Worm (Caenorhabditis elegans) whole organism, L4 larva: Measurements from ENCODE around the gene F58F9.9.
A peak's percentile ranks its signal among the peaks of the same experiment; 100 is the strongest.

ENCODE experiments used
- F26F4.8 ChIP-seq: fragments of 200-800 bp; sonication (Bioruptor generic); conservative IDR thresholded peaks from 2 replicates; pipeline ENCODE4 v1.3.6; 2022; ENCODE audit warnings: missing genetic modification characterization, missing compliant biosample characterization
- F49E8.2 ChIP-seq: sonication (generic microtip); optimal IDR thresholded peaks from 2 replicates; lab custom pipeline; 2016; ENCODE audit warnings: missing compliant biosample characterization, mild to moderate bottlenecking, missing genetic modification characterization, borderline replicate concordance
- T26A8.4 ChIP-seq: fragments of 200-800 bp; sonication (Bioruptor generic); IDR thresholded peaks from 2 replicates; pipeline ENCODE4 v1.3.6; 2022; ENCODE audit warnings: missing genetic modification characterization, missing compliant biosample characterization
- Y105C5A.15 ChIP-seq: fragments of 200-800 bp; sonication (Bioruptor generic); IDR thresholded peaks from 2 replicates; pipeline ENCODE4 v1.3.6; 2022; ENCODE audit warnings: missing genetic modification characterization, missing compliant biosample characterization
- Y75B8A.6 ChIP-seq: fragments of 200-800 bp; sonication (Bioruptor generic); IDR thresholded peaks from 2 replicates; pipeline ENCODE4 v1.3.6; 2022; ENCODE audit warnings: missing genetic modification reagents, missing genetic modification characterization, missing compliant biosample characterization
- ZK337.2 ChIP-seq: fragments of 200-800 bp; sonication (Bioruptor generic); IDR thresholded peaks from 2 replicates; pipeline ENCODE4 v1.3.6; 2022; ENCODE audit warnings: missing genetic modification reagents, missing genetic modification characterization, missing compliant biosample characterization
- ama-1 ChIP-seq: fragments of 150-350 bp; optimal IDR thresholded peaks from 2 replicates; lab custom pipeline; 2014; ENCODE audit warnings: inconsistent platforms, mixed read lengths
- ceh-32 ChIP-seq: sonication (generic microtip); optimal IDR thresholded peaks from 2 replicates; lab custom pipeline; 2016; ENCODE audit warnings: mild to moderate bottlenecking, missing genetic modification characterization, missing compliant biosample characterization; ENCODE audit not compliant: poor library complexity
- ces-1 ChIP-seq: fragments of 150-350 bp; sonication (generic microtip); optimal IDR thresholded peaks from 4 replicates; lab custom pipeline; 2014; ENCODE audit warnings: missing biosample characterization, missing genetic modification reagents, missing genetic modification characterization
- daf-12 ChIP-seq: fragments of 150-350 bp; optimal IDR thresholded peaks from 2 replicates; lab custom pipeline; 2014; ENCODE audit warnings: missing biosample characterization, missing genetic modification reagents, missing genetic modification characterization
- daf-16 ChIP-seq, 3 experiments: sonication (generic microtip); optimal IDR thresholded peaks; 2 replicates each; lab custom pipeline; 2016 to 2017; ENCODE audit warnings: missing genetic modification characterization in 3 of 3, missing genetic modification reagents in 3 of 3, mild to moderate bottlenecking in 2 of 3, missing compliant biosample characterization in 2 of 3, missing biosample characterization in 1 of 3, moderate library complexity in 1 of 3
- dmd-6 ChIP-seq: fragments of 200-800 bp; sonication (Bioruptor generic); IDR thresholded peaks from 2 replicates; pipeline ENCODE4 v1.3.6; 2022; ENCODE audit warnings: missing genetic modification reagents, missing genetic modification characterization, missing compliant biosample characterization
- dmd-8 ChIP-seq: fragments of 200-800 bp; sonication (Bioruptor generic); IDR thresholded peaks from 2 replicates; pipeline ENCODE4 v1.3.6; 2022; ENCODE audit warnings: missing genetic modification characterization, missing compliant biosample characterization
- dve-1 ChIP-seq: sonication (generic microtip); optimal IDR thresholded peaks from 2 replicates; lab custom pipeline; 2017; ENCODE audit warnings: antibody characterized with exemption, mild to moderate bottlenecking, missing genetic modification characterization, missing compliant biosample characterization; ENCODE audit not compliant: insufficient read depth
- fkh-10 ChIP-seq: fragments of 150-350 bp; optimal IDR thresholded peaks from 2 replicates; lab custom pipeline; 2014; ENCODE audit warnings: missing biosample characterization, missing genetic modification reagents, missing genetic modification characterization
- gei-8 ChIP-seq: fragments of 200-800 bp; sonication (Bioruptor generic); optimal IDR thresholded peaks from 2 replicates; lab custom pipeline; 2018; ENCODE audit warnings: mild to moderate bottlenecking, missing genetic modification characterization, missing compliant biosample characterization
- hlh-11 ChIP-seq: fragments of 200-800 bp; sonication (Bioruptor generic); optimal IDR thresholded peaks from 2 replicates; lab custom pipeline; 2018; ENCODE audit warnings: mild to moderate bottlenecking, missing genetic modification characterization, missing compliant biosample characterization
- hlh-30 ChIP-seq: sonication (generic microtip); optimal IDR thresholded peaks from 2 replicates; lab custom pipeline; 2017; ENCODE audit warnings: antibody characterized with exemption, mild to moderate bottlenecking, missing genetic modification characterization, missing compliant biosample characterization; ENCODE audit not compliant: insufficient read depth
- lin-38 ChIP-seq: fragments of 200-800 bp; sonication (Bioruptor generic); IDR thresholded peaks from 2 replicates; pipeline ENCODE4 v1.3.6; 2022; ENCODE audit warnings: missing genetic modification reagents, missing genetic modification characterization, missing compliant biosample characterization
- lir-3 ChIP-seq: sonication (generic microtip); optimal IDR thresholded peaks from 2 replicates; lab custom pipeline; 2016; ENCODE audit warnings: mild to moderate bottlenecking, missing genetic modification characterization, missing compliant biosample characterization
- madf-9 ChIP-seq: fragments of 200-800 bp; sonication (Bioruptor generic); conservative IDR thresholded peaks from 2 replicates; pipeline ENCODE4 v1.3.6; 2022; ENCODE audit warnings: missing genetic modification reagents, missing genetic modification characterization, missing compliant biosample characterization
- nhr-10 ChIP-seq: fragments of 150-350 bp; optimal IDR thresholded peaks from 2 replicates; lab custom pipeline; 2014; ENCODE audit warnings: missing biosample characterization, missing genetic modification characterization
- nhr-25 ChIP-seq: sonication (generic microtip); optimal IDR thresholded peaks from 2 replicates; lab custom pipeline; 2017; ENCODE audit warnings: missing genetic modification characterization, mild to moderate bottlenecking, missing compliant biosample characterization, antibody characterized with exemption, moderate library complexity, borderline replicate concordance; ENCODE audit not compliant: insufficient read depth
- nhr-28 ChIP-seq: fragments of 150-350 bp; optimal IDR thresholded peaks from 2 replicates; lab custom pipeline; 2014; ENCODE audit warnings: missing biosample characterization, missing genetic modification characterization
- nhr-48 ChIP-seq: sonication (generic microtip); optimal IDR thresholded peaks from 2 replicates; lab custom pipeline; 2016; ENCODE audit warnings: mild to moderate bottlenecking, missing genetic modification characterization, missing compliant biosample characterization
- nhr-6 ChIP-seq: fragments of 150-350 bp; optimal IDR thresholded peaks from 2 replicates; lab custom pipeline; 2014; ENCODE audit warnings: missing biosample characterization, missing genetic modification characterization
- nhr-77 ChIP-seq: fragments of 150-350 bp; optimal IDR thresholded peaks from 2 replicates; lab custom pipeline; 2014; ENCODE audit warnings: missing biosample characterization, missing genetic modification characterization
- php-3 ChIP-seq: fragments of 200-800 bp; sonication (Bioruptor generic); IDR thresholded peaks from 2 replicates; pipeline ENCODE4 v1.3.6; 2022; ENCODE audit warnings: missing genetic modification reagents, missing genetic modification characterization, missing compliant biosample characterization
- pqm-1 ChIP-seq: sonication (generic microtip); optimal IDR thresholded peaks from 2 replicates; lab custom pipeline; 2017; ENCODE audit warnings: missing biosample characterization, missing genetic modification characterization
- rbr-2 ChIP-seq: sonication (generic microtip); optimal IDR thresholded peaks from 2 replicates; lab custom pipeline; 2016; ENCODE audit warnings: missing genotype, missing genetic modification characterization, missing compliant biosample characterization
- saeg-2 ChIP-seq: fragments of 200-800 bp; sonication (Bioruptor generic); IDR thresholded peaks from 2 replicates; pipeline ENCODE4 v1.3.6; 2022; ENCODE audit warnings: missing genetic modification reagents, missing genetic modification characterization, missing compliant biosample characterization
- set-16 ChIP-seq: fragments of 200-800 bp; sonication (Bioruptor generic); IDR thresholded peaks from 2 replicates; pipeline ENCODE4 v1.3.6; 2022; ENCODE audit warnings: missing genetic modification reagents, missing genetic modification characterization, missing compliant biosample characterization
- snpc-4 ChIP-seq: fragments of 150-350 bp; optimal IDR thresholded peaks from 2 replicates; lab custom pipeline; 2014; ENCODE audit warnings: missing biosample characterization, missing genetic modification characterization
- unc-39 ChIP-seq: sonication (generic microtip); optimal IDR thresholded peaks from 2 replicates; lab custom pipeline; 2017; ENCODE audit warnings: missing biosample characterization, missing genetic modification characterization
- unc-62 ChIP-seq, 3 experiments: fragments of 150-350 bp in 1 of 3; sonication (generic microtip); optimal IDR thresholded peaks in 2 of 3; peaks in 1 of 3; 1 replicate in 1 of 3; 2 replicates in 2 of 3; lab custom pipeline; 2014 to 2017; ENCODE audit warnings: missing biosample characterization in 3 of 3, missing genetic modification characterization in 3 of 3, missing genetic modification reagents in 3 of 3, missing genotype in 1 of 3
- zfp-2 ChIP-seq: sonication (generic microtip); optimal IDR thresholded peaks from 2 replicates; lab custom pipeline; 2016; ENCODE audit warnings: mild to moderate bottlenecking, missing genetic modification characterization, missing compliant biosample characterization
- zfp-3 ChIP-seq: fragments of 200-800 bp; sonication (Bioruptor generic); conservative IDR thresholded peaks from 2 replicates; pipeline ENCODE4 v1.3.6; 2022; ENCODE audit warnings: missing genetic modification reagents, missing genetic modification characterization, missing compliant biosample characterization
- zip-2 ChIP-seq: fragments of 150-350 bp; optimal IDR thresholded peaks from 2 replicates; lab custom pipeline; 2014; ENCODE audit warnings: missing biosample characterization, missing genetic modification characterization
- ztf-11 ChIP-seq: fragments of 150-350 bp; optimal IDR thresholded peaks from 2 replicates; lab custom pipeline; 2014; ENCODE audit warnings: missing biosample characterization, missing genetic modification characterization

F58F9.9 gene

DNA sequence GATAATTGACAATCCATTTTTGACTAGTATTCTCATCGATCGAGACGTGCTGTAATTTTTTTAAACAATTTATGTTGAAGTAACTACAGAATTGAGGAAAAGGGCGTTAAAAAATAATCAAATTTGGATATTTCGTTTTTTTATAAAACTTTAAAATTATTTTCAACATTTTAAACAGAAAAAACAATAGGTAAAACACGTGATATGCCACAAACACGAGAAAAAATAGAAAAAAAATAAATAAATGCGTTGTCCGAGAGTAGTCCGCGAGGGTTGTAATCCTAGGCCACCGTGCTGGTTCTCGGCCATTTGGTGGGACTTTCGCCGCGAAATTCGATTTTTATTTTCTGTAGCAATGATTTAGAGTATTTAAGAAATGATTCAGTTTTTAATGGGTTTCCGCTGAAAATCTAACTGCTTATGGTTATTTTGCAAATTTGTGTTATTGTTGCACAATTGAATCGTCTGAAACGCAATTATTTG is 33.8 kb upstream of the F58F9.9 start, which contains the start of gene C49A9.10 (continued):
- no peak for TF ChIP-seq Y75B8A.6 (GFP tag; lab: Robert Waterston, UW)
- TF ChIP-seq saeg-2, result no peak
- no peak for TF ChIP-seq ceh-32 (tag; lab: Kevin White, UChicago)
- no peak; the same call in 1 of the 2 replicates for TF ChIP-seq dmd-6 (GFP tag; lab: Robert Waterston, UW)
- no peak for TF ChIP-seq dmd-8 (GFP tag; lab: Robert Waterston, UW)
- TF ChIP-seq ama-1 (lab: Kevin White, UChicago), result no peak
- no peak for TF ChIP-seq T26A8.4 (GFP tag; lab: Robert Waterston, UW)
- TF ChIP-seq ztf-11 (tag; lab: Kevin White, UChicago), result no peak
- no peak for TF ChIP-seq pqm-1 (tag; lab: Kevin White, UChicago)
- no peak for TF ChIP-seq zfp-3 (GFP tag; lab: Robert Waterston, UW)
- TF ChIP-seq rbr-2 (tag; lab: Kevin White, UChicago), result peak; percentile 70
- TF ChIP-seq nhr-77, result peak; percentile 59
- no peak for TF ChIP-seq lir-3 (tag; lab: Kevin White, UChicago)
- peak; percentile 76; the same call in 1 of the 2 replicates for TF ChIP-seq lin-38
- TF ChIP-seq daf-12 (tag; lab: Kevin White, UChicago), result no peak
- no peak for TF ChIP-seq Y105C5A.15
- no peak for TF ChIP-seq zfp-2 (tag; lab: Kevin White, UChicago)
- no peak for TF ChIP-seq snpc-4 (tag; lab: Kevin White, UChicago)
- peak; percentile 52 for TF ChIP-seq nhr-48
- peak; percentile 94 for TF ChIP-seq ZK337.2
- no peak for TF ChIP-seq madf-9
- TF ChIP-seq php-3 (GFP tag; lab: Robert Waterston, UW), result no peak
- no peak for TF ChIP-seq unc-39 (tag; lab: Kevin White, UChicago)
- TF ChIP-seq set-16, result no peak

DNA sequence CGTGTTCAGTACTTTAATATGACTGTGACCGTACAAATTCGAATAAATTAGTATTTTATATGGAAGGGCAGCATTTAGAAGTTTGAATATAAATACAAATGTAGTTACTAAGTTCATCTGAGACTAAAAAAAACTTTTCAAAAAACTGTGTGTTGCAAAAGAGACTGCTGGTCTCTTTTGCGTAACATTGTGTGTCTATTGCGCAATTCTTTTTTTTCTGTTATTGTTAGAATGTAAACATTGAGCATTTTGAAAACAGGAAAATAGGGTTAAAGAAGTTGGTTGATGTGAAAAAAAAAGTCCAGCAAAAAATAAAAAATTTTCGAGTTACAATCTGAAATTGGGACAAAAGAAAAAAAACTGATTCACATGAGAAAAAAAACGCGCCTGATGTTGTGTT is 30.8 kb upstream of the F58F9.9 start:
- TF ChIP-seq daf-12 (tag; lab: Kevin White, UChicago) (no peak), unc-62 (GFP tag; optimal IDR thresholded peaks at IDR 0.05 in 1 of 2; lab: Kevin White, UChicago) (peak in 1 of 2 experiments; percentile 3), unc-62 (tag; optimal IDR thresholded peaks at IDR 0.05; lab: Kevin White, UChicago) (no peak), Y105C5A.15 (no peak), ces-1 (GFP tag; lab: Kevin White, UChicago) (no peak), fkh-10 (GFP tag; lab: Kevin White, UChicago) (no peak), gei-8 (GFP tag; lab: Kevin White, UChicago) (no peak), zip-2 (tag; lab: Kevin White, UChicago) (peak; percentile 93), F26F4.8 (no peak), F49E8.2 (tag; lab: Kevin White, UChicago) (no peak), nhr-10 (tag; lab: Kevin White, UChicago) (no peak)

DNA sequence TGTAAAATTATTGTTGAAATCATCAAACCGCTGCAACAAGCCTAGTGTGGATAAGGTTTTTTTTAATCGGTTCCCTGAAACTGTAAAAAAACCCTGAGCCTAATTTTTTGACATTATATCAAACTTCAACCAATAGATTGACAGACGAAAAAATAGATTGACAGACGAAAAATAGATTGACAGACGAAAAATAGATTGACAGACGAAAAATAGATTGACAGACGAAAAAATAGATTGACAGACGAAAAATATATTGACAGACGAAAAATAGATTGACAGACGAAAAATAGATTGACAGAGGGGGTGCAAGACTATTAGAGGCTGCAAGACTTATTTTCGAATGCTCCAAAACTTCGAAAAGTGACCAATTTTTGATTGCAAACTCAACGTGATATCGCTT is 30.1 kb upstream of the F58F9.9 start:
- TF ChIP-seq dmd-6 (GFP tag; lab: Robert Waterston, UW), result peak; percentile 41

DNA sequence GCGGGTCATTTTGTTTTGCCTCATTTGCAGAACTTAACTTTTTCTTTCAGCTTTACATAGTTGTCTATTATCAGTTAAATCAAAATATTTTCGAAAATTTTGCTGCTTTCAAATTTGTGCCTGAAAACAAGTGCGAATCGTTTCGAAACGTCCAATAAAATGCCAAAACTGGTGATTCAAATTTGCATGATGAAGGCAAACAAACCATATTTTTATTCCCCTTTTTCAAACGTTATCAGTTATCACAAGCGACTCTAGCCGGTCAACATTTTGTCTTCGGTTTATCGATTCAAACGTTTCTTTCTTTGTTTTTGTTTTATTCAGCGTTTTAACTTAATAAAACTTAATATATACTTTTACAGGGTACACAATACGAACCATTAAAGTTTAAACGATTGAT is 29.5 kb upstream of the F58F9.9 start, which contains the start of the genes ugt-24 and C49A9.6:
Gene ugt-24 (minus strand): TSS at position 147 of the 400 bp plus-strand sequence.
Gene C49A9.6 (plus strand): TSS at position 363 of the 400 bp plus-strand sequence.
- TF ChIP-seq nhr-25 (tag; lab: Kevin White, UChicago) (no peak), hlh-11 (tag; lab: Kevin White, UChicago) (peak; percentile 52), dve-1 (tag; lab: Kevin White, UChicago) (peak; percentile 64), pqm-1 (tag; lab: Kevin White, UChicago) (peak; percentile 78), daf-16 (GFP tag; optimal IDR thresholded peaks at IDR 0.05; lab: Kevin White, UChicago) (no peak), daf-16 (tag; optimal IDR thresholded peaks at IDR 0.05; lab: Kevin White, UChicago) (peak; percentile 96), nhr-28 (tag; lab: Kevin White, UChicago) (peak; percentile 36), nhr-77 (peak; percentile 11), dmd-6 (GFP tag; lab: Robert Waterston, UW) (peak; percentile 22; the same call in 1 of the 2 replicates), hlh-30 (tag; lab: Kevin White, UChicago) (peak; percentile 32), php-3 (GFP tag; lab: Robert Waterston, UW) (0 out of 2 replicates have a peak, but pooled peaks have one; percentile 28), nhr-6 (tag; lab: Kevin White, UChicago) (no peak)
